Worm (Caenorhabditis elegans) whole organism, early embryonic: ENCODE data around the gene lipl-4.

ENCODE experiments used
- B0310.2 ChIP-seq: sonication (generic microtip); optimal IDR thresholded peaks from 2 replicates; lab custom pipeline; 2016; ENCODE audit warnings: mild to moderate bottlenecking, missing genetic modification characterization, missing compliant biosample characterization
- F13C5.2 ChIP-seq: sonication (generic microtip); optimal IDR thresholded peaks from 2 replicates; lab custom pipeline; 2017; ENCODE audit warnings: mild to moderate bottlenecking, missing genetic modification characterization, inconsistent platforms, missing compliant biosample characterization
- aly-1 ChIP-seq: sonication (generic microtip); optimal IDR thresholded peaks from 2 replicates; lab custom pipeline; 2016; ENCODE audit warnings: missing genetic modification characterization, missing compliant biosample characterization
- ama-1 ChIP-seq: fragments of 150-350 bp; optimal IDR thresholded peaks from 2 replicates; lab custom pipeline; 2014
- ceh-13 ChIP-seq: fragments of 200-800 bp; sonication (Bioruptor generic); optimal IDR thresholded peaks from 2 replicates; lab custom pipeline; 2018; ENCODE audit warnings: mild to moderate bottlenecking, missing genetic modification characterization, missing compliant biosample characterization
- ets-7 ChIP-seq: sonication (generic microtip); optimal IDR thresholded peaks from 2 replicates; lab custom pipeline; 2016; ENCODE audit warnings: missing genotype, missing genetic modification characterization, missing compliant biosample characterization
- flt-1 ChIP-seq: fragments of 200-800 bp; sonication (Bioruptor generic); IDR thresholded peaks from 2 replicates; pipeline ENCODE4 v1.3.6; 2022; ENCODE audit warnings: missing genetic modification characterization, missing compliant biosample characterization
- hmg-4 ChIP-seq: fragments of 200-800 bp; sonication (Bioruptor generic); optimal IDR thresholded peaks from 2 replicates; lab custom pipeline; 2018; ENCODE audit warnings: mild to moderate bottlenecking, missing genetic modification characterization, missing compliant biosample characterization
- hnd-1 ChIP-seq: sonication (generic microtip); optimal IDR thresholded peaks from 2 replicates; lab custom pipeline; 2016; ENCODE audit warnings: missing genetic modification characterization, missing compliant biosample characterization
- pes-1 ChIP-seq: fragments of 200-800 bp; sonication (Bioruptor generic); IDR thresholded peaks from 2 replicates; pipeline ENCODE4 v1.3.6; 2022; ENCODE audit warnings: missing genetic modification reagents, missing genetic modification characterization, missing compliant biosample characterization
- tbx-11 ChIP-seq: fragments of 200-800 bp; sonication (Bioruptor generic); IDR thresholded peaks from 2 replicates; pipeline ENCODE4 v1.3.6; 2022; ENCODE audit warnings: missing genetic modification characterization, missing compliant biosample characterization
- tbx-37 ChIP-seq: fragments of 200-800 bp; sonication (Bioruptor generic); conservative IDR thresholded peaks from 2 replicates; pipeline ENCODE4 v1.3.6; 2022; ENCODE audit warnings: missing genetic modification reagents, missing genetic modification characterization, missing compliant biosample characterization
- tra-4 ChIP-seq: sonication (generic microtip); optimal IDR thresholded peaks from 2 replicates; lab custom pipeline; 2017; ENCODE audit warnings: missing genetic modification characterization, missing compliant biosample characterization

DNA sequence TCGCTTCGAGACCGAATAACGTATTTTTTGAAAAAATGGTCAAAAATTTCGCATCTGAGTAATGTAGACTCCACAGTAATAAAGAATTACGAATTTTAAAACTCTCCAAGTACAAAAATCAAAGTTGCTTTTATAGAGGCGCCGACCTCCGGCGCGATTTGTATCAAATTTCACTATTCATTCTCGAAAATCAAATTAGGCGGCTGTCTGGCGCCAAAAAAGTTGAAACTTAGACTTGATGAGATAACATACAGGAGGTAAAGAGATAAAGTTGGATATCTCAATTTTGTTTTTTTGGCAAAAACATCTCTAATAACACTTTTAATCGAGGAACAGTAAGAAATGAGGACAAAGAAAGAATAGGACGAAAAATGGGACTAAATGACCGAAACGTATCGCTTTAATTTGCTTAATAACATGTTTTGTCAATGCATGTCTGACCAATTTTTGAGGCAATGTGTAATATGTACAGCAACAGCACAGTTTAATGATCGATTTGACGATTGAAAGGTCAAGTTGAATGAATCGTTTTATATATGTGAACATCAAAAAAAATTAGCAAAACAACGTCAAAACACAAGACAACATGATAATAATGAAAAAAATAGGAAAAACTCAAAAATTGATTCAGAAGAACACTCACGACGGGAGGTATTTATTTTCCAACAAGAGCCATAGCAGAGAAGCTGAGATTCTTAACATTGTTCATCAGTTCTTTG, 43.6 kb upstream of the lipl-4 start:
- TF ChIP-seq aly-1 (tag; lab: Kevin White, UChicago) (no peak), ama-1 (lab: Kevin White, UChicago) (no peak), tbx-37 (GFP tag; lab: Robert Waterston, UW) (no peak), flt-1 (GFP tag; lab: Robert Waterston, UW) (no peak), hnd-1 (tag; lab: Kevin White, UChicago) (no peak), F13C5.2 (no peak), tra-4 (tag; lab: Kevin White, UChicago) (no peak), ets-7 (tag; lab: Kevin White, UChicago) (no peak), tbx-11 (no peak), hmg-4 (GFP tag; lab: Kevin White, UChicago) (no peak), ceh-13 (GFP tag; lab: Kevin White, UChicago) (no peak), pes-1 (GFP tag; lab: Robert Waterston, UW) (no peak), B0310.2 (tag; lab: Kevin White, UChicago) (no peak)
